Worm (Caenorhabditis elegans) whole organism, L2 larva: ENCODE measurements around the gene F21D9.4.

Source experiments
- C34F6.9 ChIP-seq: fragments of 150-350 bp; optimal IDR thresholded peaks from 2 replicates; lab custom pipeline; 2014; ENCODE audit warnings: missing biosample characterization, missing genetic modification characterization
- F13H6.1 ChIP-seq: sonication (generic microtip); optimal IDR thresholded peaks from 2 replicates; lab custom pipeline; 2016; ENCODE audit warnings: missing genetic modification characterization, missing compliant biosample characterization
- R02D3.7 ChIP-seq: fragments of 150-350 bp; optimal IDR thresholded peaks from 2 replicates; lab custom pipeline; 2014; ENCODE audit warnings: missing biosample characterization, missing genetic modification characterization
- Y55F3AM.14 ChIP-seq: fragments of 200-800 bp; sonication (Bioruptor generic); optimal IDR thresholded peaks from 2 replicates; lab custom pipeline; 2018; ENCODE audit warnings: mild to moderate bottlenecking, missing genetic modification characterization, missing compliant biosample characterization
- ZK546.5 ChIP-seq: sonication (generic microtip); optimal IDR thresholded peaks from 2 replicates; lab custom pipeline; 2017; ENCODE audit warnings: missing biosample characterization, missing genetic modification characterization
- aly-2 ChIP-seq: fragments of 150-350 bp; optimal IDR thresholded peaks from 2 replicates; lab custom pipeline; 2014; ENCODE audit warnings: missing biosample characterization, missing genetic modification characterization
- ama-1 ChIP-seq: fragments of 150-350 bp; optimal IDR thresholded peaks from 2 replicates; lab custom pipeline; 2018; ENCODE audit warnings: inconsistent platforms
- ceh-16 ChIP-seq: fragments of 150-350 bp; optimal IDR thresholded peaks from 2 replicates; lab custom pipeline; 2014; ENCODE audit warnings: missing biosample characterization, missing genetic modification characterization
- ceh-82 ChIP-seq: fragments of 150-350 bp; optimal IDR thresholded peaks from 2 replicates; lab custom pipeline; 2014; ENCODE audit warnings: missing biosample characterization, missing genetic modification characterization
- crh-2 ChIP-seq: sonication (generic microtip); optimal IDR thresholded peaks from 2 replicates; lab custom pipeline; 2017; ENCODE audit warnings: missing biosample characterization, missing genetic modification characterization
- dmd-4 ChIP-seq: sonication (generic microtip); optimal IDR thresholded peaks from 2 replicates; lab custom pipeline; 2017; ENCODE audit warnings: missing biosample characterization, missing genetic modification characterization
- egl-27 ChIP-seq: sonication (generic microtip); optimal IDR thresholded peaks from 3 replicates; lab custom pipeline; 2017; ENCODE audit warnings: missing biosample characterization, missing genetic modification reagents, missing genetic modification characterization
- elt-3 ChIP-seq: sonication (generic microtip); optimal IDR thresholded peaks from 2 replicates; lab custom pipeline; 2017; ENCODE audit warnings: missing biosample characterization, missing genetic modification characterization
- fos-1 ChIP-seq: fragments of 150-350 bp; optimal IDR thresholded peaks from 2 replicates; lab custom pipeline; 2014; ENCODE audit warnings: missing biosample characterization, missing genetic modification characterization
- gmeb-1 ChIP-seq: fragments of 150-350 bp; optimal IDR thresholded peaks from 2 replicates; lab custom pipeline; 2014; ENCODE audit warnings: missing biosample characterization, missing genetic modification characterization
- lin-11 ChIP-seq: fragments of 150-350 bp; sonication (generic microtip); optimal IDR thresholded peaks from 2 replicates; lab custom pipeline; 2014; ENCODE audit warnings: missing biosample characterization, missing genetic modification characterization, inconsistent platforms, mixed read lengths
- lin-13 ChIP-seq: fragments of 150-350 bp; optimal IDR thresholded peaks from 2 replicates; lab custom pipeline; 2014; ENCODE audit warnings: missing biosample characterization, missing genetic modification reagents, missing genetic modification characterization
- lsy-2 ChIP-seq, 2 experiments: fragments of 150-350 bp in 1 of 2; sonication (generic microtip) in 1 of 2; optimal IDR thresholded peaks; 2 replicates each; lab custom pipeline; 2014 to 2017; ENCODE audit warnings: missing biosample characterization in 2 of 2, missing genetic modification characterization in 2 of 2
- mdl-1 ChIP-seq, 2 experiments: fragments of 150-350 bp in 1 of 2; sonication (generic microtip) in 1 of 2; optimal IDR thresholded peaks; 2 replicates each; lab custom pipeline; 2017; ENCODE audit warnings: missing biosample characterization in 2 of 2, missing genetic modification characterization in 2 of 2
- nhr-10 ChIP-seq: sonication (generic microtip); optimal IDR thresholded peaks from 2 replicates; lab custom pipeline; 2017; ENCODE audit warnings: missing biosample characterization, missing genetic modification characterization
- nhr-11 ChIP-seq: fragments of 150-350 bp; optimal IDR thresholded peaks from 2 replicates; lab custom pipeline; 2014; ENCODE audit warnings: missing biosample characterization, missing genetic modification characterization
- nhr-12 ChIP-seq: fragments of 150-350 bp; optimal IDR thresholded peaks from 2 replicates; lab custom pipeline; 2014; ENCODE audit warnings: missing biosample characterization, missing genetic modification characterization
- nhr-129 ChIP-seq: fragments of 150-350 bp; optimal IDR thresholded peaks from 2 replicates; lab custom pipeline; 2014; ENCODE audit warnings: missing biosample characterization, missing genetic modification characterization
- nhr-21 ChIP-seq: fragments of 150-350 bp; optimal IDR thresholded peaks from 2 replicates; lab custom pipeline; 2014; ENCODE audit warnings: missing biosample characterization, missing genetic modification characterization
- nhr-23 ChIP-seq: fragments of 150-350 bp; optimal IDR thresholded peaks from 2 replicates; lab custom pipeline; 2014; ENCODE audit warnings: missing biosample characterization, missing genetic modification reagents, missing genetic modification characterization
- nhr-237 ChIP-seq: fragments of 150-350 bp; optimal IDR thresholded peaks from 2 replicates; lab custom pipeline; 2014; ENCODE audit warnings: missing biosample characterization, missing genetic modification characterization
- nhr-25 ChIP-seq: fragments of 150-350 bp; sonication (generic microtip); optimal IDR thresholded peaks from 3 replicates; lab custom pipeline; 2014; ENCODE audit warnings: missing biosample characterization, missing genetic modification characterization
- nhr-77 ChIP-seq: fragments of 150-350 bp; optimal IDR thresholded peaks from 2 replicates; lab custom pipeline; 2014; ENCODE audit warnings: missing biosample characterization, missing genetic modification characterization
- sem-4 ChIP-seq: fragments of 150-350 bp; optimal IDR thresholded peaks from 2 replicates; lab custom pipeline; 2014; ENCODE audit warnings: missing biosample characterization, missing genetic modification reagents, missing genetic modification characterization
- sma-3 ChIP-seq: sonication (generic microtip); optimal IDR thresholded peaks from 2 replicates; lab custom pipeline; 2016; ENCODE audit warnings: missing genetic modification reagents, missing genetic modification characterization, missing compliant biosample characterization
- sma-9 ChIP-seq, 2 experiments: fragments of 150-350 bp in 1 of 2; sonication (generic microtip) in 1 of 2; optimal IDR thresholded peaks; 2 replicates each; lab custom pipeline; 2014 to 2016; ENCODE audit warnings: missing genetic modification characterization in 2 of 2, mild to moderate bottlenecking in 1 of 2, missing biosample characterization in 1 of 2, missing compliant biosample characterization in 1 of 2, missing genetic modification reagents in 1 of 2, moderate library complexity in 1 of 2
- snpc-4 ChIP-seq: fragments of 150-350 bp; optimal IDR thresholded peaks from 2 replicates; lab custom pipeline; 2014; ENCODE audit warnings: missing biosample characterization, missing genetic modification characterization
- unc-39 ChIP-seq: fragments of 150-350 bp; optimal IDR thresholded peaks from 2 replicates; lab custom pipeline; 2014; ENCODE audit warnings: missing biosample characterization, missing genetic modification characterization
- unc-55 ChIP-seq: fragments of 150-350 bp; sonication (generic microtip); optimal IDR thresholded peaks from 3 replicates; lab custom pipeline; 2014; ENCODE audit warnings: missing biosample characterization, missing genetic modification reagents, missing genetic modification characterization
- unc-62 ChIP-seq: fragments of 150-350 bp; optimal IDR thresholded peaks from 2 replicates; lab custom pipeline; 2014; ENCODE audit warnings: missing biosample characterization, missing genetic modification reagents, missing genetic modification characterization
- zag-1 ChIP-seq: fragments of 150-350 bp; optimal IDR thresholded peaks from 2 replicates; lab custom pipeline; 2014; ENCODE audit warnings: missing biosample characterization, missing genetic modification characterization
- ztf-1 ChIP-seq: fragments of 200-800 bp; sonication (Bioruptor generic); conservative IDR thresholded peaks from 2 replicates; pipeline ENCODE4 v1.3.6; 2022; ENCODE audit warnings: missing genetic modification characterization, missing compliant biosample characterization
- ztf-11 ChIP-seq: sonication (generic microtip); optimal IDR thresholded peaks from 2 replicates; lab custom pipeline; 2017; ENCODE audit warnings: missing biosample characterization, missing genetic modification characterization
- ztf-4 ChIP-seq: fragments of 150-350 bp; optimal IDR thresholded peaks from 2 replicates; lab custom pipeline; 2014; ENCODE audit warnings: missing biosample characterization, missing genetic modification characterization

F21D9.4 gene

ce11 chrV:19276354-19276753 lies 22.7 kb downstream of the F21D9.4 start:
- TF ChIP-seq dmd-4 (tag; lab: Kevin White, UChicago): no peak
- no peak for TF ChIP-seq gmeb-1 (tag; lab: Kevin White, UChicago)
- TF ChIP-seq unc-39 (tag; lab: Kevin White, UChicago): no peak
- TF ChIP-seq mdl-1 (tag; optimal IDR thresholded peaks at IDR 0.05; lab: Kevin White, UChicago): no peak
- TF ChIP-seq lin-11 (tag; lab: Kevin White, UChicago): no peak
- TF ChIP-seq ceh-82 (tag; lab: Kevin White, UChicago): no peak
- TF ChIP-seq nhr-77: no peak
- no peak for TF ChIP-seq sma-9 (GFP tag; optimal IDR thresholded peaks at IDR 0.05; lab: Kevin White, UChicago)
- no peak for TF ChIP-seq sma-9 (tag; optimal IDR thresholded peaks at IDR 0.05; lab: Kevin White, UChicago)
- TF ChIP-seq ama-1 (lab: Kevin White, UChicago): no peak
- TF ChIP-seq sem-4: no peak
- TF ChIP-seq nhr-25 (tag; lab: Kevin White, UChicago): no peak
- TF ChIP-seq elt-3 (tag; lab: Kevin White, UChicago): no peak
- TF ChIP-seq, all 48 proteins: peak for 0

DNA sequence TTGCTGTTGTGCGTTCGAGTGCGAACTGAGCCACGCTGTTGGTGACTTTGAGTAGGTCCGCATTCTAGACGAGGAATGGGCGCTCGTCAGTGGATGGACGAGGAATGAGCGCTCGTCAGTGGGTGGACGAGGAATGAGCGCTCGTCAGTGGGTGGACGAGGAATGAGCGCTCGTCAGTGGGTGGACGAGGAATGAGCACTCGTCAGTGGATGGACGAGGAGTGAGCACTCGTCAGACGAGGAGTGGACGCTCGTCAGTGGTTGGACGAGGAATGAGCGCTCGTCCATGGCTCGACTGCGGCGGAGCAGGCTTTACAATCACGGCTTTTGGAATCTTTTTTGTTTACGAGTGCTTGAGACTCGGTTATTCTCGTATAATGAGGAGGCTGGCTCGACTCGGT lies 24.9 kb downstream of the F21D9.4 start:
- TF ChIP-seq C34F6.9 (tag; lab: Kevin White, UChicago): no peak
- no peak for TF ChIP-seq unc-62 (GFP tag; lab: Kevin White, UChicago)
- TF ChIP-seq fos-1 (tag; lab: Kevin White, UChicago): no peak
- TF ChIP-seq lsy-2 (tag; optimal IDR thresholded peaks at IDR 0.05; lab: Kevin White, UChicago): no peak
- TF ChIP-seq F13H6.1 (tag; lab: Kevin White, UChicago): no peak
- no peak for TF ChIP-seq nhr-12 (tag; lab: Kevin White, UChicago)
- no peak for TF ChIP-seq nhr-25 (tag; lab: Kevin White, UChicago)
- TF ChIP-seq dmd-4 (tag; lab: Kevin White, UChicago): no peak
- no peak for TF ChIP-seq ztf-1 (GFP tag; lab: Robert Waterston, UW)
- TF ChIP-seq ama-1 (lab: Kevin White, UChicago): no peak
- TF ChIP-seq gmeb-1 (tag; lab: Kevin White, UChicago): no peak
- TF ChIP-seq nhr-10 (tag; lab: Kevin White, UChicago): no peak
- no peak for TF ChIP-seq mdl-1 (tag; optimal IDR thresholded peaks at IDR 0.05; lab: Kevin White, UChicago)
- no peak for TF ChIP-seq sma-3
- TF ChIP-seq nhr-11 (tag; lab: Kevin White, UChicago): no peak
- no peak for TF ChIP-seq egl-27
- TF ChIP-seq nhr-129: no peak
- TF ChIP-seq ztf-4 (tag; lab: Kevin White, UChicago): no peak
- no peak for TF ChIP-seq nhr-237 (tag; lab: Kevin White, UChicago)
- no peak for TF ChIP-seq zag-1 (tag; lab: Kevin White, UChicago)

DNA sequence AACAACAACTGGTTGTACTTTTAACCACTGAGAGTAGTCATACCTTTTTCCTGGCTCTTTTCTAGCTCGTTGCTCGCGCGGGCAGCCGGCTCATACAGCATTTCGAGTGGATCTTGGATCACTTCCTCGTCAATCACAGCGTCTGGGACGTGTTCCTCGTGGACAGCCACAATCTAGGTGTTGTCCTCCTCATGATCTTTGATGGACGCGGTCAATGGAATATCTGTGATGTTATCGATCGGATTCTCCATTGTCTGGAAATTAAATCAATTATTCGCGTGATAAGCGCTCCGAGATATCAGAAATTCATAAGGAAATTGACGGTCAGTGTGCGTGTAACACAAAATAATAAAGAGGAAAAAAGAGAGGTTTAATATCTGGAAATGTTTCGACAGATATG lies 26.3 kb downstream of the F21D9.4 start, which contains the start of gene F21D9.8:
F21D9.8 (minus strand) TSS at position 101 of the 400 bp plus-strand sequence.
- TF ChIP-seq sma-3 (no peak), ceh-82 (tag; lab: Kevin White, UChicago) (no peak), gmeb-1 (tag; lab: Kevin White, UChicago) (no peak), nhr-77 (no peak), ztf-11 (tag; lab: Kevin White, UChicago) (no peak), unc-55 (no peak), snpc-4 (tag; lab: Kevin White, UChicago) (no peak), zag-1 (tag; lab: Kevin White, UChicago) (no peak), ceh-16 (tag; lab: Kevin White, UChicago) (no peak), sma-9 (GFP tag; optimal IDR thresholded peaks at IDR 0.05; lab: Kevin White, UChicago) (no peak), sma-9 (tag; optimal IDR thresholded peaks at IDR 0.05; lab: Kevin White, UChicago) (no peak), ZK546.5 (tag; lab: Kevin White, UChicago) (no peak), aly-2 (tag; lab: Kevin White, UChicago) (no peak), lin-13 (GFP tag; lab: Kevin White, UChicago) (no peak), elt-3 (tag; lab: Kevin White, UChicago) (no peak), nhr-21 (tag; lab: Kevin White, UChicago) (no peak)
- TF ChIP-seq, all 48 proteins: peak for 0

DNA sequence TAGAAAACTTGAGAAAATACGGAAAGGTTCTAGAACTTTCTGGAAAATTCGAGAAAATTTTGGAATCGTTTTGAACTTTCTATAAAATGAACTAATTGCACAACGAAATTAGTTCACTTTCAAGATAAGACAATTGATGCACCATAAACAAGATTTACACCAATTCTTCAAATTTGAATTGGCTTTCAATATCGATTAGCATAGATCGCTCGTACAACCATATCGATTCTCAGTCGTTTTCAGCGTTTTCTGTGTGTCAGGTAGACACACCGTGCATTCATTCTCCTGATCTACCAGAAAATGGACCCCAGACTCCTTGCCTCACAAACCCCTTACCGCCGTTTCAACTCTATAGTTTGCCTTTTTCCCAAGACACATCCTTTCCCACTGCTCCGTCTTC lies 28.7 kb downstream of the F21D9.4 start, which contains the start of gene fbxb-117:
fbxb-117 (plus strand) TSS at position 301 of the 400 bp plus-strand sequence.
- no peak for TF ChIP-seq ztf-4 (tag; lab: Kevin White, UChicago)
- no peak for TF ChIP-seq unc-62 (GFP tag; lab: Kevin White, UChicago)
- no peak for TF ChIP-seq sem-4
- TF ChIP-seq ztf-11 (tag; lab: Kevin White, UChicago): no peak
- TF ChIP-seq snpc-4 (tag; lab: Kevin White, UChicago): no peak
- no peak for TF ChIP-seq nhr-23 (tag; lab: Kevin White, UChicago)
- no peak for TF ChIP-seq unc-55
- TF ChIP-seq nhr-25 (tag; lab: Kevin White, UChicago): no peak
- no peak for TF ChIP-seq nhr-12 (tag; lab: Kevin White, UChicago)
- TF ChIP-seq R02D3.7 (tag; lab: Kevin White, UChicago): no peak
- no peak for TF ChIP-seq sma-3
- TF ChIP-seq crh-2 (tag; lab: Kevin White, UChicago): no peak
- no peak for TF ChIP-seq ceh-16 (tag; lab: Kevin White, UChicago)
- no peak for TF ChIP-seq Y55F3AM.14
- no peak for TF ChIP-seq dmd-4 (tag; lab: Kevin White, UChicago)
- no peak for TF ChIP-seq unc-39 (tag; lab: Kevin White, UChicago)
- no peak for TF ChIP-seq mdl-1 (tag; optimal IDR thresholded peaks at IDR 0.05; lab: Kevin White, UChicago)
